Fruit fly (Drosophila melanogaster) whole organism, embryonic: Measurements from ENCODE around the gene CG17349.
A peak's percentile ranks its signal among the peaks of the same experiment; 100 is the strongest.

ENCODE experiments used
- CG10431 ChIP-seq: fragments of 200-800 bp; sonication (Bioruptor generic); optimal IDR thresholded peaks from 3 replicates; lab custom pipeline; 2018; ENCODE audit warnings: missing biosample characterization, mild to moderate bottlenecking, missing genetic modification characterization
- CG11504 ChIP-seq: fragments of 200-800 bp; sonication (Bioruptor generic); optimal IDR thresholded peaks from 3 replicates; lab custom pipeline; 2019; ENCODE audit warnings: missing biosample characterization, mild to moderate bottlenecking, missing genetic modification characterization, moderate library complexity
- CG13296 ChIP-seq: fragments of 200-800 bp; sonication (Bioruptor generic); optimal IDR thresholded peaks from 3 replicates; lab custom pipeline; 2018; ENCODE audit warnings: missing biosample characterization, mild to moderate bottlenecking, missing genetic modification characterization
- CG14441 ChIP-seq: fragments of 200-800 bp; sonication (Bioruptor generic); IDR thresholded peaks from 2 replicates; pipeline ENCODE4 v1.3.6; 2022; ENCODE audit warnings: missing biosample characterization, missing genetic modification characterization
- CG14965 ChIP-seq: fragments of 200-800 bp; sonication (Bioruptor generic); optimal IDR thresholded peaks from 2 replicates; lab custom pipeline; 2016; ENCODE audit warnings: missing biosample characterization, missing genetic modification characterization, borderline replicate concordance
- CG15269 ChIP-seq: fragments of 200-800 bp; sonication (Bioruptor generic); optimal IDR thresholded peaks from 2 replicates; lab custom pipeline; 2018; ENCODE audit warnings: missing biosample characterization, mild to moderate bottlenecking, missing genetic modification characterization, moderate library complexity
- CG15479 ChIP-seq: fragments of 200-800 bp; sonication (Bioruptor generic); optimal IDR thresholded peaks from 3 replicates; lab custom pipeline; 2019; ENCODE audit warnings: missing biosample characterization, mild to moderate bottlenecking, missing genetic modification characterization, moderate library complexity
- CG15696 ChIP-seq: fragments of 200-800 bp; sonication (Bioruptor generic); optimal IDR thresholded peaks from 2 replicates; lab custom pipeline; 2019; ENCODE audit warnings: missing biosample characterization, mild to moderate bottlenecking, missing genetic modification characterization, moderate library complexity
- CG17361 ChIP-seq: fragments of 200-800 bp; sonication (Bioruptor generic); IDR thresholded peaks from 3 replicates; pipeline ENCODE4 v1.3.6; 2022; ENCODE audit warnings: missing biosample characterization, missing genetic modification characterization
- CG2199 ChIP-seq: fragments of 200-800 bp; sonication (Bioruptor generic); IDR thresholded peaks from 3 replicates; pipeline ENCODE4 v1.3.6; 2022; ENCODE audit warnings: missing biosample characterization, missing genetic modification characterization
- CG2875 ChIP-seq: fragments of 200-800 bp; sonication (Bioruptor generic); optimal IDR thresholded peaks from 2 replicates; lab custom pipeline; 2017; ENCODE audit warnings: missing biosample characterization, mild to moderate bottlenecking, missing genetic modification characterization, missing genetic modification reagents
- CG30403 ChIP-seq: fragments of 200-800 bp; sonication (Bioruptor generic); optimal IDR thresholded peaks from 3 replicates; lab custom pipeline; 2016; ENCODE audit warnings: missing biosample characterization, missing genetic modification characterization
- CG3065 ChIP-seq: fragments of 200-800 bp; sonication (Bioruptor generic); optimal IDR thresholded peaks from 2 replicates; lab custom pipeline; 2016; ENCODE audit warnings: missing biosample characterization, missing genetic modification characterization
- CG31388 ChIP-seq: fragments of 200-800 bp; sonication (Bioruptor generic); optimal IDR thresholded peaks from 2 replicates; lab custom pipeline; 2016; ENCODE audit warnings: missing biosample characterization, missing genetic modification characterization
- CG3163 ChIP-seq: fragments of 200-800 bp; sonication (Bioruptor generic); optimal IDR thresholded peaks from 3 replicates; lab custom pipeline; 2016; ENCODE audit warnings: missing biosample characterization, missing genetic modification characterization
- CG4820 ChIP-seq: fragments of 200-800 bp; sonication (Bioruptor generic); optimal IDR thresholded peaks from 3 replicates; lab custom pipeline; 2016; ENCODE audit warnings: missing biosample characterization, missing genetic modification characterization
- CG7271 ChIP-seq: fragments of 200-800 bp; sonication (Bioruptor generic); optimal IDR thresholded peaks from 2 replicates; lab custom pipeline; 2018; ENCODE audit warnings: missing biosample characterization, mild to moderate bottlenecking, missing genetic modification characterization, moderate library complexity
- CG8281 ChIP-seq: fragments of 200-800 bp; sonication (Bioruptor generic); optimal IDR thresholded peaks from 2 replicates; lab custom pipeline; 2018; ENCODE audit warnings: missing biosample characterization, mild to moderate bottlenecking, missing genetic modification characterization, moderate library complexity
- Doc3 ChIP-seq: fragments of 200-800 bp; sonication (Bioruptor generic); IDR thresholded peaks from 3 replicates; pipeline ENCODE4 v1.3.6; 2022; ENCODE audit warnings: missing biosample characterization, missing genetic modification characterization; ENCODE audit not compliant: partially characterized antibody
- E2f2 ChIP-seq: fragments of 200-800 bp; sonication (Bioruptor generic); IDR thresholded peaks from 2 replicates; pipeline ENCODE4 v1.3.6; 2022; ENCODE audit warnings: missing biosample characterization, missing genetic modification characterization
- Eip74EF ChIP-seq, 2 experiments: fragments of 200-800 bp in 1 of 2; fragments of >200 bp in 1 of 2; sonication (Bioruptor generic) in 1 of 2; optimal IDR thresholded peaks; 2 replicates each; lab custom pipeline; 2017 to 2019; ENCODE audit warnings: missing biosample characterization in 2 of 2, missing genetic modification characterization in 2 of 2, mild to moderate bottlenecking in 1 of 2, moderate library complexity in 1 of 2
- GATAe ChIP-seq: fragments of 200-800 bp; sonication (Bioruptor generic); conservative IDR thresholded peaks from 2 replicates; pipeline ENCODE4 v1.3.6; 2022; ENCODE audit warnings: missing biosample characterization, missing genetic modification characterization
- H2.0 ChIP-seq: fragments of 200-800 bp; sonication (Bioruptor generic); IDR thresholded peaks from 2 replicates; pipeline ENCODE4 v1.3.6; 2022; ENCODE audit warnings: missing biosample characterization, missing genetic modification characterization
- Kr ChIP-seq: fragments of 200-800 bp; sonication (Bioruptor generic); optimal IDR thresholded peaks from 2 replicates; lab custom pipeline; 2017; ENCODE audit warnings: missing biosample characterization, mild to moderate bottlenecking, missing genetic modification characterization
- Lhr ChIP-seq: fragments of 200-800 bp; sonication (Bioruptor generic); optimal IDR thresholded peaks from 3 replicates; lab custom pipeline; 2017; ENCODE audit warnings: mild to moderate bottlenecking, missing biosample characterization, missing genetic modification reagents, missing genetic modification characterization
- Optix ChIP-seq: fragments of 200-800 bp; sonication (Bioruptor generic); IDR thresholded peaks from 3 replicates; pipeline ENCODE4 v1.3.6; 2022; ENCODE audit warnings: missing biosample characterization, missing genetic modification characterization
- Sry-β ChIP-seq: fragments of 200-800 bp; sonication (Bioruptor generic); optimal IDR thresholded peaks from 2 replicates; lab custom pipeline; 2018; ENCODE audit warnings: missing biosample characterization, mild to moderate bottlenecking, missing genetic modification characterization, moderate library complexity
- Stat92E ChIP-seq, 3 experiments: fragments of >200 bp in 2 of 3; fragments of 200-800 bp in 1 of 3; sonication (Bioruptor generic) in 1 of 3; optimal IDR thresholded peaks; 2 replicates each; lab custom pipeline; 2017 to 2019; ENCODE audit warnings: missing biosample characterization in 3 of 3, missing genetic modification characterization in 3 of 3, mild to moderate bottlenecking in 1 of 3, moderate library complexity in 1 of 3
- cad ChIP-seq: fragments of >200 bp; optimal IDR thresholded peaks from 2 replicates; lab custom pipeline; 2017; ENCODE audit warnings: missing biosample characterization, missing genetic modification characterization
- cato ChIP-seq: fragments of 200-800 bp; sonication (Bioruptor generic); optimal IDR thresholded peaks from 2 replicates; lab custom pipeline; 2016; ENCODE audit warnings: missing biosample characterization, missing genetic modification characterization, borderline replicate concordance
- cg ChIP-seq: fragments of 200-800 bp; sonication (Bioruptor generic); optimal IDR thresholded peaks from 3 replicates; lab custom pipeline; 2019; ENCODE audit warnings: missing biosample characterization, mild to moderate bottlenecking, missing genetic modification characterization, moderate library complexity
- crc ChIP-seq: fragments of 200-800 bp; sonication (Bioruptor generic); optimal IDR thresholded peaks from 2 replicates; lab custom pipeline; 2016; ENCODE audit warnings: missing biosample characterization, missing genetic modification characterization
- grn ChIP-seq: fragments of 200-800 bp; sonication (Bioruptor generic); optimal IDR thresholded peaks from 3 replicates; lab custom pipeline; 2017; ENCODE audit warnings: missing biosample characterization, missing genetic modification characterization
- her ChIP-seq: fragments of 200-800 bp; sonication (Bioruptor generic); optimal IDR thresholded peaks from 2 replicates; lab custom pipeline; 2016; ENCODE audit warnings: missing biosample characterization, missing genetic modification characterization
- hth ChIP-seq: fragments of >200 bp; optimal IDR thresholded peaks from 2 replicates; lab custom pipeline; 2017; ENCODE audit warnings: inconsistent platforms
- klu ChIP-seq: fragments of 200-800 bp; sonication (Bioruptor generic); IDR thresholded peaks from 2 replicates; pipeline ENCODE4 v1.3.6; 2022; ENCODE audit warnings: missing biosample characterization, missing genetic modification characterization
- kni ChIP-seq: fragments of 200-800 bp; sonication (Bioruptor generic); optimal IDR thresholded peaks from 3 replicates; lab custom pipeline; 2017; ENCODE audit warnings: mild to moderate bottlenecking, missing biosample characterization, missing genetic modification reagents, missing genetic modification characterization
- maf-S ChIP-seq: fragments of 200-800 bp; sonication (Bioruptor generic); optimal IDR thresholded peaks from 2 replicates; lab custom pipeline; 2016; ENCODE audit warnings: missing biosample characterization, missing genetic modification characterization
- nau ChIP-seq: fragments of 200-800 bp; sonication (Bioruptor generic); optimal IDR thresholded peaks from 3 replicates; lab custom pipeline; 2017; ENCODE audit warnings: missing biosample characterization, mild to moderate bottlenecking, missing genetic modification characterization, missing genetic modification reagents
- pb ChIP-seq: fragments of 200-800 bp; sonication (Bioruptor generic); optimal IDR thresholded peaks from 3 replicates; lab custom pipeline; 2016; ENCODE audit warnings: missing biosample characterization, missing genetic modification characterization
- pros ChIP-seq: fragments of 200-800 bp; sonication (Bioruptor generic); optimal IDR thresholded peaks from 3 replicates; lab custom pipeline; 2019; ENCODE audit warnings: missing biosample characterization, mild to moderate bottlenecking, missing genetic modification characterization, moderate library complexity
- repo ChIP-seq: fragments of 200-800 bp; sonication (Bioruptor generic); optimal IDR thresholded peaks from 2 replicates; lab custom pipeline; 2016; ENCODE audit warnings: missing biosample characterization, missing genetic modification characterization
- row ChIP-seq: fragments of 200-800 bp; sonication (Bioruptor generic); IDR thresholded peaks from 3 replicates; pipeline ENCODE4 v1.3.6; 2022; ENCODE audit warnings: missing biosample characterization, missing genetic modification characterization
- sc ChIP-seq, 3 experiments: fragments of >200 bp in 2 of 3; fragments of 200-800 bp in 1 of 3; sonication (Bioruptor generic) in 1 of 3; optimal IDR thresholded peaks; 2 replicates in 2 of 3; 3 replicates in 1 of 3; lab custom pipeline; 2017; ENCODE audit warnings: mild to moderate bottlenecking in 1 of 3, missing biosample characterization in 1 of 3, missing genetic modification characterization in 1 of 3, missing genetic modification reagents in 1 of 3
- sna ChIP-seq: fragments of 200-800 bp; sonication (Bioruptor generic); IDR thresholded peaks from 2 replicates; pipeline ENCODE4 v1.3.6; 2022; ENCODE audit warnings: missing biosample characterization, missing genetic modification characterization; ENCODE audit not compliant: partially characterized antibody
- sob ChIP-seq: fragments of 200-800 bp; sonication (Bioruptor generic); IDR thresholded peaks from 2 replicates; pipeline ENCODE4 v1.3.6; 2022; ENCODE audit warnings: missing biosample characterization, missing genetic modification characterization
- sqz ChIP-seq: fragments of 200-800 bp; sonication (Bioruptor generic); optimal IDR thresholded peaks from 3 replicates; lab custom pipeline; 2018; ENCODE audit warnings: missing biosample characterization, mild to moderate bottlenecking, missing genetic modification characterization
- twi ChIP-seq: fragments of 200-800 bp; optimal IDR thresholded peaks from 2 replicates; lab custom pipeline; 2019; ENCODE audit warnings: missing biosample characterization, mild to moderate bottlenecking, missing genetic modification characterization, moderate library complexity
- vvl ChIP-seq: fragments of 200-800 bp; sonication (Bioruptor generic); IDR thresholded peaks from 2 replicates; pipeline ENCODE4 v1.3.6; 2022; ENCODE audit warnings: missing biosample characterization, missing genetic modification characterization
- zen ChIP-seq: fragments of 200-800 bp; sonication (Bioruptor generic); optimal IDR thresholded peaks from 3 replicates; lab custom pipeline; 2018; ENCODE audit warnings: missing biosample characterization, mild to moderate bottlenecking, missing genetic modification characterization, moderate library complexity
- zf30C ChIP-seq: fragments of 200-800 bp; sonication (Bioruptor generic); optimal IDR thresholded peaks from 3 replicates; lab custom pipeline; 2018; ENCODE audit warnings: missing biosample characterization, mild to moderate bottlenecking, missing genetic modification characterization

Gene CG17349

dm6 chr2L:19323530-19324023, 46.7 kb upstream of the CG17349 start (continued):
- no peak for TF ChIP-seq CG7271 (tag; lab: Kevin White, UChicago)
- no peak for TF ChIP-seq CG17361
- no peak for TF ChIP-seq CG3065 (GFP tag; lab: Kevin White, UChicago)
- TF ChIP-seq her (GFP tag; lab: Kevin White, UChicago): no peak
- TF ChIP-seq CG3163 (GFP tag; lab: Kevin White, UChicago): no peak
- no peak for TF ChIP-seq CG4820 (GFP tag; lab: Kevin White, UChicago)
- no peak for TF ChIP-seq sna
- TF ChIP-seq Lhr: no peak
- no peak for TF ChIP-seq repo
- TF ChIP-seq sc (optimal IDR thresholded peaks at IDR 0.05; lab: Kevin White, UChicago): no peak
- no peak for TF ChIP-seq sc (GFP tag; optimal IDR thresholded peaks at IDR 0.05; lab: Kevin White, UChicago)
- no peak for TF ChIP-seq CG11504 (tag; lab: Kevin White, UChicago)
- no peak for TF ChIP-seq CG2875 (GFP tag; lab: Kevin White, UChicago)
- no peak for TF ChIP-seq Optix (GFP tag; lab: Robert Waterston, UW)
- TF ChIP-seq E2f2 (GFP tag; lab: Robert Waterston, UW): no peak
- no peak for TF ChIP-seq CG10431 (GFP tag; lab: Kevin White, UChicago)
- TF ChIP-seq nau (GFP tag; lab: Kevin White, UChicago): no peak
- TF ChIP-seq zf30C: no peak
- no peak for TF ChIP-seq pb
- TF ChIP-seq CG31388 (GFP tag; lab: Kevin White, UChicago): no peak
- TF ChIP-seq CG30403: no peak
- peak in 1 of 3 experiments; percentile 96 for TF ChIP-seq Stat92E (GFP tag; optimal IDR thresholded peaks at IDR 0.05; lab: Kevin White, UChicago)
- TF ChIP-seq CG8281: no peak
- no peak for TF ChIP-seq klu (GFP tag; lab: Robert Waterston, UW)
- TF ChIP-seq maf-S: no peak
- TF ChIP-seq H2.0 (GFP tag; lab: Robert Waterston, UW): no peak
- TF ChIP-seq twi (tag; lab: Kevin White, UChicago): peak; percentile 60
- no peak for TF ChIP-seq Doc3 (GFP tag; lab: Robert Waterston, UW)
- TF ChIP-seq crc (GFP tag; lab: Kevin White, UChicago): no peak
- no peak for TF ChIP-seq Sry-β
- TF ChIP-seq row (GFP tag; lab: Robert Waterston, UW): no peak
- no peak for TF ChIP-seq CG15269

dm6 chr2L:19324737-19325136, 45.5 kb upstream of the CG17349 start:
- TF ChIP-seq CG13296 (GFP tag; lab: Kevin White, UChicago) (no peak), CG14965 (no peak), kni (peak; percentile 71), cato (GFP tag; lab: Kevin White, UChicago) (no peak), Kr (peak; percentile 26), vvl (GFP tag; lab: Robert Waterston, UW) (peak; percentile 38; the same call in 1 of the 2 replicates), zen (tag; lab: Kevin White, UChicago) (peak; percentile 7), Stat92E (GFP tag; optimal IDR thresholded peaks at IDR 0.05; lab: Kevin White, UChicago) (peak in 1 of 3 experiments; percentile 57), CG14441 (no peak), grn (GFP tag; lab: Kevin White, UChicago) (peak; percentile 86), sob (GFP tag; lab: Robert Waterston, UW) (no peak), twi (tag; lab: Kevin White, UChicago) (peak; percentile 15), cg (GFP tag; lab: Kevin White, UChicago) (peak; percentile 35), sqz (GFP tag; lab: Kevin White, UChicago) (peak; percentile 3), cad (GFP tag; lab: Kevin White, UChicago) (peak; percentile 63), CG2199 (GFP tag; lab: Robert Waterston, UW) (peak; percentile 73; the same call in 1 of the 3 replicates), Eip74EF (GFP tag; optimal IDR thresholded peaks at IDR 0.05; lab: Kevin White, UChicago) (no peak), CG15479 (peak; percentile 80), GATAe (GFP tag; lab: Robert Waterston, UW) (no peak), hth (lab: Kevin White, UChicago) (peak; percentile 43), CG15696 (tag; lab: Kevin White, UChicago) (no peak), pros (GFP tag; lab: Kevin White, UChicago) (peak; percentile 18)
